Fruit fly (Drosophila melanogaster) whole organism, embryonic: ENCODE measurements around the gene CG42571.
A peak's percentile ranks its signal among the peaks of the same experiment; 100 is the strongest.

Source experiments
- Antp ChIP-seq: fragments of 200-800 bp; sonication (Bioruptor generic); optimal IDR thresholded peaks from 3 replicates; lab custom pipeline; 2016; ENCODE audit warnings: missing biosample characterization, missing genetic modification characterization
- Awh ChIP-seq: fragments of 200-800 bp; sonication (Bioruptor generic); IDR thresholded peaks from 2 replicates; pipeline ENCODE4, ENCODE4 v1.3.6; 2022; ENCODE audit warnings: missing biosample characterization, missing genetic modification characterization
- Bgb ChIP-seq: fragments of 200-800 bp; sonication (Bioruptor generic); IDR thresholded peaks from 2 replicates; pipeline ENCODE4 v1.3.6; 2022; ENCODE audit warnings: missing biosample characterization, missing genetic modification characterization; ENCODE audit not compliant: partially characterized antibody
- CG10959 ChIP-seq: fragments of 200-800 bp; sonication (Bioruptor generic); IDR thresholded peaks from 2 replicates; pipeline ENCODE4 v1.3.6; 2022; ENCODE audit warnings: missing biosample characterization, missing genetic modification characterization
- CG11504 ChIP-seq: fragments of 200-800 bp; sonication (Bioruptor generic); optimal IDR thresholded peaks from 3 replicates; lab custom pipeline; 2019; ENCODE audit warnings: missing biosample characterization, mild to moderate bottlenecking, missing genetic modification characterization, moderate library complexity
- CG12155 ChIP-seq: fragments of 200-800 bp; sonication (Bioruptor generic); optimal IDR thresholded peaks from 3 replicates; lab custom pipeline; 2016; ENCODE audit warnings: missing biosample characterization, missing genetic modification characterization
- CG12236 ChIP-seq: fragments of 200-800 bp; sonication (Bioruptor generic); optimal IDR thresholded peaks from 2 replicates; lab custom pipeline; 2016; ENCODE audit warnings: missing biosample characterization, missing genetic modification characterization
- CG12299 ChIP-seq: fragments of 200-800 bp; sonication (Bioruptor generic); optimal IDR thresholded peaks from 2 replicates; lab custom pipeline; 2018; ENCODE audit warnings: missing biosample characterization, mild to moderate bottlenecking, missing genetic modification characterization
- CG12391 ChIP-seq: fragments of 200-800 bp; sonication (Bioruptor generic); optimal IDR thresholded peaks from 3 replicates; lab custom pipeline; 2018; ENCODE audit warnings: missing biosample characterization, mild to moderate bottlenecking, missing genetic modification characterization, moderate library complexity
- CG13287 ChIP-seq: fragments of 200-800 bp; sonication (Bioruptor generic); IDR thresholded peaks from 2 replicates; pipeline ENCODE4 v1.3.6; 2022; ENCODE audit warnings: missing biosample characterization, missing genetic modification characterization; ENCODE audit not compliant: partially characterized antibody
- CG13424 ChIP-seq: fragments of 200-800 bp; sonication (Bioruptor generic); optimal IDR thresholded peaks from 2 replicates; lab custom pipeline; 2019; ENCODE audit warnings: missing biosample characterization, mild to moderate bottlenecking, missing genetic modification characterization, moderate library complexity
- CG13775 ChIP-seq: fragments of 200-800 bp; sonication (Bioruptor generic); optimal IDR thresholded peaks from 3 replicates; lab custom pipeline; 2017; ENCODE audit warnings: missing biosample characterization, mild to moderate bottlenecking, missing genetic modification characterization
- CG14710 ChIP-seq: fragments of 200-800 bp; sonication (Bioruptor generic); optimal IDR thresholded peaks from 3 replicates; lab custom pipeline; 2019; ENCODE audit warnings: missing biosample characterization, mild to moderate bottlenecking, missing genetic modification characterization, moderate library complexity
- CG15269 ChIP-seq: fragments of 200-800 bp; sonication (Bioruptor generic); optimal IDR thresholded peaks from 2 replicates; lab custom pipeline; 2018; ENCODE audit warnings: missing biosample characterization, mild to moderate bottlenecking, missing genetic modification characterization, moderate library complexity
- CG15514 ChIP-seq: fragments of 200-800 bp; sonication (Bioruptor generic); optimal IDR thresholded peaks from 3 replicates; lab custom pipeline; 2017; ENCODE audit warnings: missing biosample characterization, missing genetic modification characterization, mild to moderate bottlenecking, moderate library complexity, missing genetic modification reagents
- CG17361 ChIP-seq: fragments of 200-800 bp; sonication (Bioruptor generic); IDR thresholded peaks from 3 replicates; pipeline ENCODE4 v1.3.6; 2022; ENCODE audit warnings: missing biosample characterization, missing genetic modification characterization
- CG17829 ChIP-seq: fragments of 200-800 bp; optimal IDR thresholded peaks from 2 replicates; lab custom pipeline; 2019; ENCODE audit warnings: missing biosample characterization, mild to moderate bottlenecking, missing genetic modification characterization, moderate library complexity
- CG1792 ChIP-seq: fragments of 200-800 bp; sonication (Bioruptor generic); optimal IDR thresholded peaks from 2 replicates; lab custom pipeline; 2016; ENCODE audit warnings: missing biosample characterization, missing genetic modification characterization
- CG31441 ChIP-seq: fragments of 200-800 bp; sonication (Bioruptor generic); IDR thresholded peaks from 2 replicates; pipeline ENCODE4 v1.3.6; 2022; ENCODE audit warnings: missing biosample characterization, missing genetic modification characterization
- CG32532 ChIP-seq: fragments of 200-800 bp; sonication (Bioruptor generic); IDR thresholded peaks from 2 replicates; pipeline ENCODE4 v1.3.6; 2022; ENCODE audit warnings: missing biosample characterization, missing genetic modification characterization
- CG33557 ChIP-seq: fragments of 200-800 bp; sonication (Bioruptor generic); optimal IDR thresholded peaks from 2 replicates; lab custom pipeline; 2019; ENCODE audit warnings: missing biosample characterization, mild to moderate bottlenecking, missing genetic modification characterization, moderate library complexity
- CG6813 ChIP-seq: fragments of 200-800 bp; sonication (Bioruptor generic); optimal IDR thresholded peaks from 2 replicates; lab custom pipeline; 2017; ENCODE audit warnings: missing biosample characterization, missing genetic modification characterization, mild to moderate bottlenecking, moderate library complexity, missing genetic modification reagents
- CG8924 ChIP-seq: fragments of 200-800 bp; optimal IDR thresholded peaks from 3 replicates; lab custom pipeline; 2019; ENCODE audit warnings: missing biosample characterization, mild to moderate bottlenecking, missing genetic modification characterization, moderate library complexity
- CG9437 ChIP-seq: fragments of 200-800 bp; sonication (Bioruptor generic); optimal IDR thresholded peaks from 2 replicates; lab custom pipeline; 2018; ENCODE audit warnings: missing biosample characterization, mild to moderate bottlenecking, missing genetic modification characterization
- D ChIP-seq, 2 experiments: fragments of 200-800 bp in 1 of 2; fragments of >200 bp in 1 of 2; sonication (Bioruptor generic) in 1 of 2; optimal IDR thresholded peaks; 2 replicates in 1 of 2; 3 replicates in 1 of 2; lab custom pipeline; 2017; ENCODE audit warnings: mild to moderate bottlenecking in 1 of 2, missing biosample characterization in 1 of 2, missing genetic modification characterization in 1 of 2, missing genetic modification reagents in 1 of 2
- Eip74EF ChIP-seq, 2 experiments: fragments of 200-800 bp in 1 of 2; fragments of >200 bp in 1 of 2; sonication (Bioruptor generic) in 1 of 2; optimal IDR thresholded peaks; 2 replicates each; lab custom pipeline; 2017 to 2019; ENCODE audit warnings: missing biosample characterization in 2 of 2, missing genetic modification characterization in 2 of 2, mild to moderate bottlenecking in 1 of 2, moderate library complexity in 1 of 2
- HLH3B ChIP-seq: fragments of 200-800 bp; sonication (Bioruptor generic); IDR thresholded peaks from 2 replicates; pipeline ENCODE4 v1.3.6; 2022; ENCODE audit warnings: missing biosample characterization, missing genetic modification characterization
- Neu2 ChIP-seq: fragments of 200-800 bp; sonication (Bioruptor generic); optimal IDR thresholded peaks from 3 replicates; lab custom pipeline; 2016; ENCODE audit warnings: missing biosample characterization, missing genetic modification characterization, borderline replicate concordance
- Oli ChIP-seq: fragments of 200-800 bp; sonication (Bioruptor generic); optimal IDR thresholded peaks from 2 replicates; lab custom pipeline; 2018; ENCODE audit warnings: missing biosample characterization, mild to moderate bottlenecking, missing genetic modification characterization, moderate library complexity
- Sox100B ChIP-seq: fragments of 200-800 bp; sonication (Bioruptor generic); optimal IDR thresholded peaks from 3 replicates; lab custom pipeline; 2018; ENCODE audit warnings: missing biosample characterization, mild to moderate bottlenecking, missing genetic modification characterization
- Vsx1 ChIP-seq: fragments of 200-800 bp; sonication (Bioruptor generic); optimal IDR thresholded peaks from 2 replicates; lab custom pipeline; 2017; ENCODE audit warnings: missing biosample characterization, mild to moderate bottlenecking, missing genetic modification characterization, missing genetic modification reagents
- dmrt11E ChIP-seq: fragments of 200-800 bp; sonication (Bioruptor generic); optimal IDR thresholded peaks from 3 replicates; lab custom pipeline; 2018; ENCODE audit warnings: missing biosample characterization, mild to moderate bottlenecking, missing genetic modification characterization, moderate library complexity
- dmrt99B ChIP-seq: fragments of 200-800 bp; sonication (Bioruptor generic); optimal IDR thresholded peaks from 2 replicates; lab custom pipeline; 2018; ENCODE audit warnings: missing biosample characterization, mild to moderate bottlenecking, missing genetic modification characterization, moderate library complexity
- esg ChIP-seq: fragments of 200-800 bp; sonication (Bioruptor generic); conservative IDR thresholded peaks from 2 replicates; pipeline ENCODE4 v1.3.6; 2022; ENCODE audit warnings: missing biosample characterization, missing genetic modification characterization
- fd96Cb ChIP-seq: fragments of 200-800 bp; sonication (Bioruptor generic); optimal IDR thresholded peaks from 2 replicates; lab custom pipeline; 2018; ENCODE audit warnings: missing biosample characterization, mild to moderate bottlenecking, missing genetic modification characterization, moderate library complexity
- gem ChIP-seq: fragments of 200-800 bp; sonication (Bioruptor generic); optimal IDR thresholded peaks from 2 replicates; lab custom pipeline; 2019; ENCODE audit warnings: missing biosample characterization, mild to moderate bottlenecking, missing genetic modification characterization, moderate library complexity
- hkb ChIP-seq, 2 experiments: fragments of 200-800 bp in 1 of 2; fragments of >200 bp in 1 of 2; sonication (Bioruptor generic) in 1 of 2; IDR thresholded peaks in 1 of 2; optimal IDR thresholded peaks in 1 of 2; 2 replicates each; pipeline versions ENCODE4 v1.3.6 to Lab custom; 2017 to 2022; ENCODE audit warnings: missing biosample characterization in 1 of 2, missing genetic modification characterization in 1 of 2
- ken ChIP-seq: fragments of 200-800 bp; sonication (Bioruptor generic); IDR thresholded peaks from 3 replicates; pipeline ENCODE4 v1.3.6; 2022; ENCODE audit warnings: missing biosample characterization, missing genetic modification characterization
- kni ChIP-seq: fragments of 200-800 bp; sonication (Bioruptor generic); optimal IDR thresholded peaks from 3 replicates; lab custom pipeline; 2017; ENCODE audit warnings: mild to moderate bottlenecking, missing biosample characterization, missing genetic modification reagents, missing genetic modification characterization
- knrl ChIP-seq: fragments of 200-800 bp; sonication (Bioruptor generic); IDR thresholded peaks from 3 replicates; pipeline ENCODE4 v1.3.6; 2022; ENCODE audit warnings: missing biosample characterization, missing genetic modification characterization; ENCODE audit not compliant: partially characterized antibody
- org-1 ChIP-seq: fragments of 200-800 bp; sonication (Bioruptor generic); optimal IDR thresholded peaks from 2 replicates; lab custom pipeline; 2017; ENCODE audit warnings: missing biosample characterization, missing genetic modification characterization
- ranshi ChIP-seq: fragments of 200-800 bp; sonication (Bioruptor generic); IDR thresholded peaks from 2 replicates; pipeline ENCODE4 v1.3.6; 2022; ENCODE audit warnings: missing biosample characterization, missing genetic modification characterization
- sima ChIP-seq: fragments of 200-800 bp; sonication (Bioruptor generic); optimal IDR thresholded peaks from 2 replicates; lab custom pipeline; 2016; ENCODE audit warnings: missing biosample characterization, missing genetic modification characterization
- twi ChIP-seq: fragments of 200-800 bp; optimal IDR thresholded peaks from 2 replicates; lab custom pipeline; 2019; ENCODE audit warnings: missing biosample characterization, mild to moderate bottlenecking, missing genetic modification characterization, moderate library complexity
- zen ChIP-seq: fragments of 200-800 bp; sonication (Bioruptor generic); optimal IDR thresholded peaks from 3 replicates; lab custom pipeline; 2018; ENCODE audit warnings: missing biosample characterization, mild to moderate bottlenecking, missing genetic modification characterization, moderate library complexity

The CG42571 gene

dm6 chr3L:15690711-15691591 is 25.3 kb upstream of the CG42571 start (continued):
- peak; percentile 66 for TF ChIP-seq Sox100B
- TF ChIP-seq CG33557 (GFP tag; lab: Kevin White, UChicago) = peak; percentile 39
- TF ChIP-seq Vsx1 = peak; percentile 28
- TF ChIP-seq ken (GFP tag; lab: Robert Waterston, UW) = 0 out of 3 replicates have a peak, but pooled peaks have one; percentile 7
- TF ChIP-seq Oli (tag; lab: Kevin White, UChicago) = peak; percentile 33
- TF ChIP-seq CG6813 (GFP tag; lab: Kevin White, UChicago) = peak; percentile 54
- no peak for TF ChIP-seq CG32532 (GFP tag; lab: Robert Waterston, UW)
- no peak for TF ChIP-seq CG12155 (GFP tag; lab: Kevin White, UChicago)
- TF ChIP-seq CG9437 (GFP tag; lab: Kevin White, UChicago) = peak; percentile 13
- TF ChIP-seq esg (GFP tag; lab: Robert Waterston, UW) = peak; percentile 52
- TF ChIP-seq CG13775 (GFP tag; lab: Kevin White, UChicago) = no peak
- TF ChIP-seq CG17829 (tag; lab: Kevin White, UChicago) = peak; percentile 72
- peak; percentile 18 for TF ChIP-seq Antp (GFP tag; lab: Kevin White, UChicago)
- TF ChIP-seq Eip74EF (GFP tag; optimal IDR thresholded peaks at IDR 0.05; lab: Kevin White, UChicago) = no peak
- peak; percentile 61 for TF ChIP-seq dmrt99B (tag; lab: Kevin White, UChicago)
- 0 out of 2 replicates have a peak, but pooled peaks have one; percentile 36 for TF ChIP-seq ranshi
- TF ChIP-seq org-1 (GFP tag; lab: Kevin White, UChicago) = peak; percentile 35
- TF ChIP-seq zen = peak; percentile 64
- peak; percentile 20 for TF ChIP-seq CG15269 (tag; lab: Kevin White, UChicago)
- TF ChIP-seq CG1792 (GFP tag; lab: Kevin White, UChicago) = peak; percentile 56
- peak; percentile 73 for TF ChIP-seq CG8924 (tag; lab: Kevin White, UChicago)
- TF ChIP-seq CG12236 (GFP tag; lab: Kevin White, UChicago) = no peak
- TF ChIP-seq sima = no peak
- TF ChIP-seq Neu2 (GFP tag; lab: Kevin White, UChicago) = no peak
- TF ChIP-seq gem (tag; lab: Kevin White, UChicago) = peak; percentile 83
- peak; percentile 3 for TF ChIP-seq CG12299 (tag; lab: Kevin White, UChicago)
- peak; percentile 71 for TF ChIP-seq CG31441 (GFP tag; lab: Robert Waterston, UW)
- TF ChIP-seq Bgb (GFP tag; lab: Robert Waterston, UW) = no peak
- TF ChIP-seq fd96Cb = peak; percentile 77
- peak; percentile 62 for TF ChIP-seq CG11504 (tag; lab: Kevin White, UChicago)
- TF ChIP-seq HLH3B (GFP tag; lab: Robert Waterston, UW) = 0 out of 2 replicates have a peak, but pooled peaks have one; percentile 17
- peak; percentile 59 for TF ChIP-seq CG12391 (tag; lab: Kevin White, UChicago)
- TF ChIP-seq dmrt11E = peak; percentile 54
- TF ChIP-seq CG13424 = peak; percentile 40
- TF ChIP-seq kni (GFP tag; lab: Kevin White, UChicago) = no peak
- peak; percentile 30 for TF ChIP-seq D (optimal IDR thresholded peaks at IDR 0.05; lab: Kevin White, UChicago)
- peak; percentile 64 for TF ChIP-seq D (GFP tag; optimal IDR thresholded peaks at IDR 0.05; lab: Kevin White, UChicago)
- no peak for TF ChIP-seq Awh (GFP tag; lab: Robert Waterston, UW)
- TF ChIP-seq CG15514 (GFP tag; lab: Kevin White, UChicago) = peak; percentile 11
- no peak for TF ChIP-seq hkb (optimal IDR thresholded peaks at IDR 0.05; lab: Kevin White, UChicago)
- TF ChIP-seq hkb (GFP tag; IDR thresholded peaks at IDR 0.05; lab: Robert Waterston, UW) = peak; percentile 78
- TF ChIP-seq CG17361 (GFP tag; lab: Robert Waterston, UW) = peak; percentile 53; the same call in 1 of the 3 replicates
- peak; percentile 24 for TF ChIP-seq twi (tag; lab: Kevin White, UChicago)
- TF ChIP-seq knrl (GFP tag; lab: Robert Waterston, UW) = no peak
- TF ChIP-seq CG13287 (GFP tag; lab: Robert Waterston, UW) = no peak
- peak; percentile 56; the same call in 1 of the 2 replicates for TF ChIP-seq CG10959
- TF ChIP-seq CG14710 (tag; lab: Kevin White, UChicago) = peak; percentile 77
